Fruit fly (Drosophila melanogaster) whole organism, embryonic: Measurements from ENCODE around the gene CG18662.

Experiments
- C15 ChIP-seq: fragments of 200-800 bp; sonication (Bioruptor generic); IDR thresholded peaks from 3 replicates; pipeline ENCODE4 v1.3.6; 2022; ENCODE audit warnings: missing biosample characterization, missing genetic modification characterization
- CG10366 ChIP-seq: fragments of 200-800 bp; sonication (Bioruptor generic); IDR thresholded peaks from 2 replicates; pipeline ENCODE4 v1.3.6; 2022; ENCODE audit warnings: missing biosample characterization, missing genetic modification characterization
- CG11085 ChIP-seq: fragments of 200-800 bp; sonication (Bioruptor generic); IDR thresholded peaks from 2 replicates; pipeline ENCODE4 v1.3.6; 2022; ENCODE audit warnings: missing biosample characterization, missing genetic modification characterization
- CG11093 ChIP-seq: fragments of 200-800 bp; sonication (Bioruptor generic); IDR thresholded peaks from 3 replicates; pipeline ENCODE4 v1.3.6; 2022; ENCODE audit warnings: missing biosample characterization, missing genetic modification characterization
- CG11456 ChIP-seq: fragments of 200-800 bp; sonication (Bioruptor generic); IDR thresholded peaks from 3 replicates; pipeline ENCODE4 v1.3.6; 2022; ENCODE audit warnings: missing biosample characterization, missing genetic modification characterization
- CG11560 ChIP-seq: fragments of 200-800 bp; sonication (Bioruptor generic); IDR thresholded peaks from 3 replicates; pipeline ENCODE4 v1.3.6; 2022; ENCODE audit warnings: missing biosample characterization, missing genetic modification characterization
- CG15479 ChIP-seq: fragments of 200-800 bp; sonication (Bioruptor generic); optimal IDR thresholded peaks from 3 replicates; lab custom pipeline; 2019; ENCODE audit warnings: missing biosample characterization, mild to moderate bottlenecking, missing genetic modification characterization, moderate library complexity
- CG1603 ChIP-seq: fragments of 200-800 bp; sonication (Bioruptor generic); optimal IDR thresholded peaks from 2 replicates; lab custom pipeline; 2019; ENCODE audit warnings: missing biosample characterization, mild to moderate bottlenecking, missing genetic modification characterization, moderate library complexity
- CG16813 ChIP-seq: fragments of 200-800 bp; sonication (Bioruptor generic); IDR thresholded peaks from 3 replicates; pipeline ENCODE4 v1.3.6; 2022; ENCODE audit warnings: missing biosample characterization, missing genetic modification characterization; ENCODE audit not compliant: partially characterized antibody
- CG17328 ChIP-seq: fragments of 200-800 bp; sonication (Bioruptor generic); IDR thresholded peaks from 2 replicates; pipeline ENCODE4 v1.3.6; 2022; ENCODE audit warnings: missing biosample characterization, missing genetic modification characterization
- CG17568 ChIP-seq: fragments of 200-800 bp; sonication (Bioruptor generic); optimal IDR thresholded peaks from 2 replicates; lab custom pipeline; 2018; ENCODE audit warnings: missing biosample characterization, mild to moderate bottlenecking, missing genetic modification characterization, moderate library complexity
- CG17802 ChIP-seq: fragments of 200-800 bp; sonication (Bioruptor generic); optimal IDR thresholded peaks from 2 replicates; lab custom pipeline; 2018; ENCODE audit warnings: missing biosample characterization, mild to moderate bottlenecking, missing genetic modification characterization, moderate library complexity
- CG2129 ChIP-seq: fragments of 200-800 bp; sonication (Bioruptor generic); IDR thresholded peaks from 2 replicates; pipeline ENCODE4 v1.3.6; 2022; ENCODE audit warnings: missing biosample characterization, missing genetic modification characterization; ENCODE audit not compliant: partially characterized antibody
- CG31224 ChIP-seq: fragments of 200-800 bp; sonication (Bioruptor generic); IDR thresholded peaks from 2 replicates; pipeline ENCODE4 v1.3.6; 2022; ENCODE audit warnings: missing biosample characterization, missing genetic modification characterization
- CG31441 ChIP-seq: fragments of 200-800 bp; sonication (Bioruptor generic); IDR thresholded peaks from 2 replicates; pipeline ENCODE4 v1.3.6; 2022; ENCODE audit warnings: missing biosample characterization, missing genetic modification characterization
- CG3163 ChIP-seq: fragments of 200-800 bp; sonication (Bioruptor generic); optimal IDR thresholded peaks from 3 replicates; lab custom pipeline; 2016; ENCODE audit warnings: missing biosample characterization, missing genetic modification characterization
- CG6765 ChIP-seq: fragments of 200-800 bp; sonication (Bioruptor generic); optimal IDR thresholded peaks from 3 replicates; lab custom pipeline; 2017; ENCODE audit warnings: missing biosample characterization, mild to moderate bottlenecking, missing genetic modification characterization
- CG8478 ChIP-seq: fragments of >200 bp; optimal IDR thresholded peaks from 2 replicates; lab custom pipeline; 2018
- CG9215 ChIP-seq: fragments of 200-800 bp; sonication (Bioruptor generic); IDR thresholded peaks from 2 replicates; pipeline ENCODE4 v1.3.6; 2022; ENCODE audit warnings: missing biosample characterization, missing genetic modification characterization
- CG9727 ChIP-seq: fragments of 200-800 bp; sonication (Bioruptor generic); optimal IDR thresholded peaks from 3 replicates; lab custom pipeline; 2017; ENCODE audit warnings: missing biosample characterization, mild to moderate bottlenecking, missing genetic modification characterization
- Dad ChIP-seq: fragments of 200-800 bp; sonication (Bioruptor generic); optimal IDR thresholded peaks from 3 replicates; lab custom pipeline; 2016; ENCODE audit warnings: missing biosample characterization, missing genetic modification characterization
- Deaf1 ChIP-seq: fragments of 200-800 bp; optimal IDR thresholded peaks from 3 replicates; lab custom pipeline; 2019; ENCODE audit warnings: missing biosample characterization, mild to moderate bottlenecking, missing genetic modification characterization, moderate library complexity
- Dek ChIP-seq: fragments of 200-800 bp; sonication (Bioruptor generic); optimal IDR thresholded peaks from 3 replicates; lab custom pipeline; 2019; ENCODE audit warnings: missing biosample characterization, mild to moderate bottlenecking, missing genetic modification characterization, moderate library complexity
- E2f2 ChIP-seq: fragments of 200-800 bp; sonication (Bioruptor generic); IDR thresholded peaks from 2 replicates; pipeline ENCODE4 v1.3.6; 2022; ENCODE audit warnings: missing biosample characterization, missing genetic modification characterization
- Hand ChIP-seq: fragments of 200-800 bp; sonication (Bioruptor generic); optimal IDR thresholded peaks from 2 replicates; lab custom pipeline; 2017; ENCODE audit warnings: mild to moderate bottlenecking, missing biosample characterization, missing genetic modification reagents, missing genetic modification characterization
- Hey ChIP-seq: fragments of 200-800 bp; sonication (Bioruptor generic); optimal IDR thresholded peaks from 3 replicates; lab custom pipeline; 2018; ENCODE audit warnings: missing biosample characterization, mild to moderate bottlenecking, missing genetic modification characterization
- Hr39 ChIP-seq: fragments of >200 bp; optimal IDR thresholded peaks from 2 replicates; lab custom pipeline; 2017
- Lhr ChIP-seq: fragments of 200-800 bp; sonication (Bioruptor generic); optimal IDR thresholded peaks from 3 replicates; lab custom pipeline; 2017; ENCODE audit warnings: mild to moderate bottlenecking, missing biosample characterization, missing genetic modification reagents, missing genetic modification characterization
- Neu2 ChIP-seq: fragments of 200-800 bp; sonication (Bioruptor generic); optimal IDR thresholded peaks from 3 replicates; lab custom pipeline; 2016; ENCODE audit warnings: missing biosample characterization, missing genetic modification characterization, borderline replicate concordance
- Nf-YA ChIP-seq: fragments of 200-800 bp; sonication (Bioruptor generic); IDR thresholded peaks from 2 replicates; pipeline ENCODE4 v1.3.6; 2022; ENCODE audit warnings: missing biosample characterization, missing genetic modification characterization
- Nf-YB ChIP-seq: fragments of 200-800 bp; sonication (Bioruptor generic); optimal IDR thresholded peaks from 3 replicates; lab custom pipeline; 2019; ENCODE audit warnings: missing biosample characterization, mild to moderate bottlenecking, missing genetic modification characterization, moderate library complexity
- NfI ChIP-seq: fragments of 200-800 bp; sonication (Bioruptor generic); optimal IDR thresholded peaks from 3 replicates; lab custom pipeline; 2018; ENCODE audit warnings: missing biosample characterization, mild to moderate bottlenecking, missing genetic modification characterization, moderate library complexity
- Sry-β ChIP-seq: fragments of 200-800 bp; sonication (Bioruptor generic); optimal IDR thresholded peaks from 2 replicates; lab custom pipeline; 2018; ENCODE audit warnings: missing biosample characterization, mild to moderate bottlenecking, missing genetic modification characterization, moderate library complexity
- Xbp1 ChIP-seq: fragments of 200-800 bp; sonication (Bioruptor generic); optimal IDR thresholded peaks from 3 replicates; lab custom pipeline; 2016; ENCODE audit warnings: missing biosample characterization, mild to moderate bottlenecking, missing genetic modification characterization
- az2 ChIP-seq: fragments of 200-800 bp; sonication (Bioruptor generic); optimal IDR thresholded peaks from 3 replicates; lab custom pipeline; 2016; ENCODE audit warnings: missing biosample characterization, missing genetic modification characterization
- cad ChIP-seq: fragments of >200 bp; optimal IDR thresholded peaks from 2 replicates; lab custom pipeline; 2017; ENCODE audit warnings: missing biosample characterization, missing genetic modification characterization
- cas ChIP-seq: fragments of 200-800 bp; sonication (Bioruptor generic); IDR thresholded peaks from 2 replicates; pipeline ENCODE4 v1.3.6; 2022; ENCODE audit warnings: missing biosample characterization, missing genetic modification characterization
- dysf ChIP-seq: fragments of 200-800 bp; sonication (Bioruptor generic); IDR thresholded peaks from 3 replicates; pipeline ENCODE4 v1.3.6; 2022; ENCODE audit warnings: missing biosample characterization, missing genetic modification characterization
- ewg ChIP-seq: fragments of 200-800 bp; sonication (Bioruptor generic); optimal IDR thresholded peaks from 3 replicates; lab custom pipeline; 2017; ENCODE audit warnings: mild to moderate bottlenecking, missing biosample characterization, missing genetic modification reagents, missing genetic modification characterization
- gce ChIP-seq: fragments of 200-800 bp; sonication (Bioruptor generic); IDR thresholded peaks from 3 replicates; pipeline ENCODE4 v1.3.6; 2022; ENCODE audit warnings: missing biosample characterization, missing genetic modification characterization
- ind ChIP-seq: fragments of 200-800 bp; sonication (Bioruptor generic); optimal IDR thresholded peaks from 3 replicates; lab custom pipeline; 2016; ENCODE audit warnings: missing biosample characterization, missing genetic modification characterization
- nom ChIP-seq: fragments of 200-800 bp; sonication (Bioruptor generic); optimal IDR thresholded peaks from 2 replicates; lab custom pipeline; 2017; ENCODE audit warnings: missing biosample characterization, missing genetic modification characterization, mild to moderate bottlenecking, moderate library complexity, missing genetic modification reagents
- row ChIP-seq: fragments of 200-800 bp; sonication (Bioruptor generic); IDR thresholded peaks from 3 replicates; pipeline ENCODE4 v1.3.6; 2022; ENCODE audit warnings: missing biosample characterization, missing genetic modification characterization
- sim ChIP-seq: fragments of 200-800 bp; sonication (Bioruptor generic); IDR thresholded peaks from 2 replicates; pipeline ENCODE4 v1.3.6; 2022; ENCODE audit warnings: missing biosample characterization, missing genetic modification characterization
- sima ChIP-seq: fragments of 200-800 bp; sonication (Bioruptor generic); optimal IDR thresholded peaks from 2 replicates; lab custom pipeline; 2016; ENCODE audit warnings: missing biosample characterization, missing genetic modification characterization
- slou ChIP-seq: fragments of 200-800 bp; sonication (Bioruptor generic); optimal IDR thresholded peaks from 3 replicates; lab custom pipeline; 2016; ENCODE audit warnings: missing biosample characterization, missing genetic modification characterization
- ttk ChIP-seq: fragments of 200-800 bp; sonication (Bioruptor generic); IDR thresholded peaks from 2 replicates; pipeline ENCODE4 v2.1.2; 2022; ENCODE audit warnings: missing biosample characterization, missing genetic modification characterization
- twi ChIP-seq: fragments of 200-800 bp; optimal IDR thresholded peaks from 2 replicates; lab custom pipeline; 2019; ENCODE audit warnings: missing biosample characterization, mild to moderate bottlenecking, missing genetic modification characterization, moderate library complexity
- usp ChIP-seq: fragments of >200 bp; optimal IDR thresholded peaks from 2 replicates; lab custom pipeline; 2017; ENCODE audit warnings: missing biosample characterization, missing genetic modification characterization
- wdn ChIP-seq: fragments of 200-800 bp; sonication (Bioruptor generic); IDR thresholded peaks from 2 replicates; pipeline ENCODE4 v1.3.6; 2022; ENCODE audit warnings: missing biosample characterization, missing genetic modification characterization
- wor ChIP-seq: fragments of 200-800 bp; sonication (Bioruptor generic); IDR thresholded peaks from 2 replicates; pipeline ENCODE4 v1.3.6; 2022; ENCODE audit warnings: missing biosample characterization, missing genetic modification characterization

The CG18662 gene

DNA sequence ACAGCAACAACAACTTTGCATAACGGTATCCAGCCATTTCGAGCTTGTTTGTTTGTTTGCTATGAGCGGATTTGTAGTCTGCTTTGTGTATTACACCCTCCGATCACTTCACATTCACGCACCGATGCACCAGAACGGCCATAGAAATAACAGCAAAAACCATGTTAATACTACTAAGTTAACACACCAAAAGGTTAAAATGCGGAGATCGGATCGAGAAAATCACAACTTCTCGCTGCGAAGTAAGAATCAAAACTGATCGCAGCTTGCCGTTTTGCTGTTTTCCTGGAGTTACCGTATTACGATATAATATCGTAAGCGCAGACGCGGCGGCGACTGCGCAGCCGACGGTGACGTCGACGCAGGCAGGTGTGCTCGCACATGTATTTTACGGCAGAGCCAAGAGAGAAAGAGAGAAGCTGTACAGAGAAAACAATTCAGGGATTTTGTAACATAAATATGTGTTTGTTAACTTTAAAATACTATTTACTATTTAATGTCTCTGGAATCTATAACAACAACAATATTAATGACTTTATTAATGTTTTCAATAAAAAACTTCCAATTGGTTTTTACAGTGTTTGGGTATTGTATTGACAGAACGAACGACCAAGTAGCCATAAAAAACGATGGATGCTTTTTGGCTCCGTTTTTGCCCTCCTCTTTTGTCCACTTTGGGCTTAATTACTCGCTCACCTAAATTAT is 4.3 kb downstream of the CG18662 start, which contains the start of gene CG13101 (continued):
- TF ChIP-seq CG2129 (GFP tag; lab: Robert Waterston, UW): no peak
- peak; percentile 96 for TF ChIP-seq CG17328
- no peak for TF ChIP-seq cad (GFP tag; lab: Kevin White, UChicago)
- peak; percentile 83 for TF ChIP-seq Nf-YA (GFP tag; lab: Robert Waterston, UW)
- TF ChIP-seq Hr39: no peak
- peak; percentile 97 for TF ChIP-seq dysf (GFP tag; lab: Robert Waterston, UW)
- TF ChIP-seq CG16813 (GFP tag; lab: Robert Waterston, UW): no peak
- peak; percentile 80 for TF ChIP-seq NfI (GFP tag; lab: Kevin White, UChicago)
- peak; percentile 84 for TF ChIP-seq CG11093 (GFP tag; lab: Robert Waterston, UW)
- TF ChIP-seq Sry-β (GFP tag; lab: Kevin White, UChicago): no peak
- peak; percentile 84 for TF ChIP-seq twi (tag; lab: Kevin White, UChicago)
- TF ChIP-seq Xbp1 (GFP tag; lab: Kevin White, UChicago): peak; percentile 91
- peak; percentile 89 for TF ChIP-seq CG11085
- peak; percentile 90 for TF ChIP-seq wdn (GFP tag; lab: Robert Waterston, UW)
- TF ChIP-seq CG3163 (GFP tag; lab: Kevin White, UChicago): peak; percentile 69
- peak; percentile 71 for TF ChIP-seq Dad
- peak; percentile 97 for TF ChIP-seq CG31441 (GFP tag; lab: Robert Waterston, UW)
- peak; percentile 88 for TF ChIP-seq sim (GFP tag; lab: Robert Waterston, UW)
- TF ChIP-seq Nf-YB (GFP tag; lab: Kevin White, UChicago): peak; percentile 83
- peak; percentile 95 for TF ChIP-seq CG9727 (GFP tag; lab: Kevin White, UChicago)
- peak; percentile 80 for TF ChIP-seq cas (GFP tag; lab: Robert Waterston, UW)
- TF ChIP-seq ewg: peak; percentile 78
- TF ChIP-seq sima (GFP tag; lab: Kevin White, UChicago): no peak
- TF ChIP-seq CG8478 (lab: Kevin White, UChicago): no peak
- TF ChIP-seq CG17568 (GFP tag; lab: Kevin White, UChicago): peak; percentile 91
- TF ChIP-seq CG9215: peak; percentile 87
- TF ChIP-seq CG17802 (tag; lab: Kevin White, UChicago): peak; percentile 57
- peak; percentile 19 for TF ChIP-seq Hey (tag; lab: Kevin White, UChicago)
- TF ChIP-seq gce: peak; percentile 93
- peak; percentile 90 for TF ChIP-seq CG31224 (GFP tag; lab: Robert Waterston, UW)
- TF ChIP-seq wor (GFP tag; lab: Robert Waterston, UW): peak; percentile 85
- TF ChIP-seq Dek: peak; percentile 91
- TF ChIP-seq Neu2 (GFP tag; lab: Kevin White, UChicago): no peak
- peak; percentile 96 for TF ChIP-seq row (GFP tag; lab: Robert Waterston, UW)
- TF ChIP-seq Deaf1 (tag; lab: Kevin White, UChicago): peak; percentile 82
- peak; percentile 74 for TF ChIP-seq Hand
- TF ChIP-seq nom (GFP tag; lab: Kevin White, UChicago): peak; percentile 62
- peak; percentile 90 for TF ChIP-seq ind (GFP tag; lab: Kevin White, UChicago)
- TF ChIP-seq az2 (GFP tag; lab: Kevin White, UChicago): peak; percentile 93
- TF ChIP-seq CG11560 (tag; lab: Robert Waterston, UW): peak; percentile 80
- TF ChIP-seq C15: peak; percentile 84
- peak; percentile 92 for TF ChIP-seq CG10366
- TF ChIP-seq E2f2 (GFP tag; lab: Robert Waterston, UW): peak; percentile 79
- no peak; the same call in 1 of the 3 replicates for TF ChIP-seq CG11456 (GFP tag; lab: Robert Waterston, UW)
- peak; percentile 76 for TF ChIP-seq slou
- TF ChIP-seq CG15479 (GFP tag; lab: Kevin White, UChicago): peak; percentile 1
- peak; percentile 93 for TF ChIP-seq ttk (GFP tag; lab: Robert Waterston, UW)
- TF ChIP-seq usp (GFP tag; lab: Kevin White, UChicago): no peak
- peak; percentile 71 for TF ChIP-seq Lhr (GFP tag; lab: Kevin White, UChicago)
- peak; percentile 82 for TF ChIP-seq CG6765 (GFP tag; lab: Kevin White, UChicago)
- peak; percentile 81 for TF ChIP-seq CG1603 (tag; lab: Kevin White, UChicago)
